Worm (Caenorhabditis elegans): ENCODE data around the gene F12A10.9.

- TF ChIP-seq nhr-6 (tag; optimal IDR thresholded peaks at IDR 0.05) (no peak), set-16 (GFP tag; IDR thresholded peaks at IDR 0.05) (no peak), nhr-25 (tag; optimal IDR thresholded peaks at IDR 0.05; ENCODE audit: borderline replicate concordance, insufficient read depth) (no peak), T26A8.4 (GFP tag; IDR thresholded peaks at IDR 0.05) (no peak), D1046.2 (GFP tag; IDR thresholded peaks at IDR 0.05) (no peak), skn-1 (tag; optimal IDR thresholded peaks at IDR 0.05) (no peak), nhr-77 (tag; optimal IDR thresholded peaks at IDR 0.05) (no peak)
These were observed 20.2 kb upstream of the F12A10.9 start, which contains the start of gene F56D1.1 for ce11 chrII:5478318-5478717.
